Fruit fly (Drosophila melanogaster): Measurements from ENCODE around the gene GMF.
A peak's percentile ranks its signal among the peaks of the same experiment; 100 is the strongest.

Gene GMF

dm6 chr2L:16279774-16280252, 22.9 kb downstream of the GMF start (continued):
- TF ChIP-seq Dip3 (GFP tag; optimal IDR thresholded peaks at IDR 0.05) = peak; percentile 54
- TF ChIP-seq CG7372 (GFP tag; IDR thresholded peaks at IDR 0.05) = peak; percentile 62
- TF ChIP-seq cas (GFP tag; IDR thresholded peaks at IDR 0.05) = no peak
- TF ChIP-seq Taf1 (GFP tag; IDR thresholded peaks at IDR 0.05) = 0 out of 2 replicates have a peak, but pooled peaks have one; percentile 18
- TF ChIP-seq abd-A (tag; optimal IDR thresholded peaks at IDR 0.05) = peak; percentile 21
- TF ChIP-seq Awh (GFP tag; IDR thresholded peaks at IDR 0.05) = peak; percentile 68; the same call in 1 of the 2 replicates
- TF ChIP-seq Mad (GFP tag; optimal IDR thresholded peaks at IDR 0.05) = peak; percentile 84
- peak; percentile 24 for TF ChIP-seq MESR4 (GFP tag; optimal IDR thresholded peaks at IDR 0.05)
- peak; percentile 50; the same call in 1 of the 2 replicates for TF ChIP-seq dimm (GFP tag; IDR thresholded peaks at IDR 0.05)
- no peak for TF ChIP-seq zen2 (GFP tag; IDR thresholded peaks at IDR 0.05; ENCODE audit: partially characterized antibody)
- TF ChIP-seq hth (optimal IDR thresholded peaks at IDR 0.05) = no peak
- TF ChIP-seq CG13296 (GFP tag; optimal IDR thresholded peaks at IDR 0.05) = peak; percentile 87
- TF ChIP-seq B-H2 (GFP tag; optimal IDR thresholded peaks at IDR 0.05) = no peak
- peak; percentile 79 for TF ChIP-seq HLH54F (GFP tag; optimal IDR thresholded peaks at IDR 0.05)
- peak; percentile 57 for TF ChIP-seq ab (GFP tag; optimal IDR thresholded peaks at IDR 0.05)
- TF ChIP-seq sob (GFP tag; IDR thresholded peaks at IDR 0.05) = peak; percentile 55; the same call in 1 of the 2 replicates
- peak; percentile 85 for TF ChIP-seq fd3F (GFP tag; optimal IDR thresholded peaks at IDR 0.05)
- peak; percentile 82 for TF ChIP-seq CG14050 (GFP tag; IDR thresholded peaks at IDR 0.05)
- TF ChIP-seq Sin3A (optimal IDR thresholded peaks at IDR 0.05) = no peak
- TF ChIP-seq zfh2 (GFP tag; optimal IDR thresholded peaks at IDR 0.05) = peak; percentile 3
- no peak; the same call in 2 of the 3 replicates for TF ChIP-seq CG6791 (GFP tag; IDR thresholded peaks at IDR 0.05; ENCODE audit: partially characterized antibody)
- peak; percentile 94 for TF ChIP-seq CG8388 (GFP tag; optimal IDR thresholded peaks at IDR 0.05)
- no peak for TF ChIP-seq Adf1 (GFP tag; IDR thresholded peaks at IDR 0.05)
- TF ChIP-seq CG14710 (tag; optimal IDR thresholded peaks at IDR 0.05) = peak; percentile 94
- TF ChIP-seq trh (GFP tag; optimal IDR thresholded peaks at IDR 0.05) = peak; percentile 81
- TF ChIP-seq sima (GFP tag; optimal IDR thresholded peaks at IDR 0.05) = peak; percentile 51
- peak; percentile 71 for TF ChIP-seq cwo (GFP tag; optimal IDR thresholded peaks at IDR 0.05)
- peak; percentile 52 for TF ChIP-seq dm (GFP tag; optimal IDR thresholded peaks at IDR 0.05)
- TF ChIP-seq CG10565 (GFP tag; optimal IDR thresholded peaks at IDR 0.05) = peak; percentile 45
- TF ChIP-seq CG16863 (GFP tag; optimal IDR thresholded peaks at IDR 0.05) = peak; percentile 91
- no peak for TF ChIP-seq Elba2 (GFP tag; optimal IDR thresholded peaks at IDR 0.05)
- TF ChIP-seq yki (optimal IDR thresholded peaks at IDR 0.05) = no peak
- TF ChIP-seq gce (GFP tag; IDR thresholded peaks at IDR 0.05) = peak; percentile 45; the same call in 1 of the 3 replicates
- TF ChIP-seq CG7357 (GFP tag; IDR thresholded peaks at IDR 0.05) = peak; percentile 70; the same call in 2 of the 3 replicates
- TF ChIP-seq CG12236 (GFP tag; optimal IDR thresholded peaks at IDR 0.05) = peak; percentile 81
- TF ChIP-seq H15 (GFP tag; IDR thresholded peaks at IDR 0.05) = peak; percentile 74; the same call in 2 of the 3 replicates
- TF ChIP-seq B-H1 (GFP tag; IDR thresholded peaks at IDR 0.05) = peak; percentile 67
- peak; percentile 90 for TF ChIP-seq CG11723 (GFP tag; optimal IDR thresholded peaks at IDR 0.05)
- TF ChIP-seq H2.0 (GFP tag; IDR thresholded peaks at IDR 0.05) = peak; percentile 71
- TF ChIP-seq CG3726 (GFP tag; IDR thresholded peaks at IDR 0.05) = peak; percentile 71; the same call in 2 of the 3 replicates
- TF ChIP-seq lov (optimal IDR thresholded peaks at IDR 0.05) = no peak
- no peak; the same call in 2 of the 3 replicates for TF ChIP-seq lov (GFP tag; IDR thresholded peaks at IDR 0.05)
- TF ChIP-seq CG11504 (tag; optimal IDR thresholded peaks at IDR 0.05) = peak; percentile 96
- peak; percentile 73 for TF ChIP-seq CG8290 (GFP tag; optimal IDR thresholded peaks at IDR 0.05)
- TF ChIP-seq CG8290 (tag; optimal IDR thresholded peaks at IDR 0.05) = peak; percentile 64 to 75
- no peak for TF ChIP-seq CG11247 (GFP tag; IDR thresholded peaks at IDR 0.05)
- peak; percentile 85 for TF ChIP-seq Vsx1 (GFP tag; optimal IDR thresholded peaks at IDR 0.05)
- peak; percentile 90 for TF ChIP-seq ewg (GFP tag; optimal IDR thresholded peaks at IDR 0.05)
- peak; percentile 87 for TF ChIP-seq CG1603 (tag; optimal IDR thresholded peaks at IDR 0.05)
- TF ChIP-seq CG7271 (tag; optimal IDR thresholded peaks at IDR 0.05) = peak; percentile 37
- TF ChIP-seq CG3838 (GFP tag; optimal IDR thresholded peaks at IDR 0.05) = peak; percentile 76
- TF ChIP-seq tll (GFP tag; optimal IDR thresholded peaks at IDR 0.05) = peak in 1 of 2 experiments; percentile 41

Data from whole organism, embryonic.